Fruit fly (Drosophila melanogaster) whole organism, larva: Measurements from ENCODE around the gene frj.

Experiments
- noc ChIP-seq: fragments of 200-800 bp; sonication (Bioruptor generic); optimal IDR thresholded peaks from 3 replicates; lab custom pipeline; 2019; ENCODE audit warnings: missing biosample characterization, mild to moderate bottlenecking, missing genetic modification characterization, moderate library complexity

frj gene

DNA sequence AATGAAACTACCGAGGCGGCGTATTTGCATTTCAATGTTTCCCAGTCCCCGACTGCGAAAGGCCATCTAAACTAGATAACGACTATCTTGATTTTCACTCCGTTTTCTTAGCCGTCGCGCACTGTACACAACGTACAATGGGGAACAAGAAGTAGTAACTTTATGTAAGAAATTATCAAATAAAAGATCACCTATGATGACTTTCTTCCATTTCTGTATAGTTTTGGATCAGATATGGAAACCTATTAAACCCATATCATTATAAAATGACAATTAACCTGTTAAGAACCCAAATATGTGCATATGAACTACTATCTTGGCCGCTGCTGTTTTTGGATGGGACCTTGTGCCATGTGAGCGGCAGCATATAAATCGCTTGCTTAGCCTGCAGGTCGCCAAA lies 8.4 kb downstream of the frj start:
- no peak for TF ChIP-seq noc (tag; lab: Kevin White, UChicago)

DNA sequence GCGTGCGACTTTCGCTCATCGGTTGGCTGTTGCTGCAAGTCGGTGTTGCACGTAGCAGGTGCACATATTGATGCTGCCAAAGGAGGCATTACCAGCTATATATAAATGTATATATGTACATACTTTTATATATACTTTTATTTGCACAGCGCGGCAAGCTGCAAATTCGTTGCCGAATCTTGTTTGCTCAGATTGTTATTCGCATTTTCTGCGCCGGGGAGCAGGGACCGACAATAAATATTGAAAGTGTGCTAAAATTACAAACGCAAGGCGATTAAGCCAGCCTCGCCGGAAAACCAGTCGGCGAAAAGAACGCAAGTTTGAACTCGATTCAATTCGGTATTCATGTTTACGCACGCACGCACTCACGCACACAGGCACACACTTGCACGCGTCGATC lies 8.9 kb downstream of the frj start:
- TF ChIP-seq noc (tag; lab: Kevin White, UChicago): no peak

DNA sequence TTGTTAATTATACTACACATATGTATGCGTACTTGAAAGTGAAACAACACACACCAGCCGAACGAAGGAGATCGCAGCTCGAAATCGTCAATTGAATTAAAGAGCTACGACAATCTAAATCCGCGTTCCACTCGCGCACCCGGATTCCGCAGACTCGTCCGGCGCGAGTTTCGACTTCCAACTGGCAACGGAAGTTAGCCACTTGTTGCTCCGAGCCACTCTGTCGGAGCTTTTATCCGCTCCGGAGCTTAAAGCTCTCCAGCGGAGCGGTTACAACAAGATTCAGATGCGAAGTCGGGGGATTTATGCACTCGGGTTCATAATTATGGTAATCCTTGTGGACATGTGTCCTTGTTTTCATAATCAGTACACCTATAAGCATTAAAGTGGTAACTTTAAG lies 9.6 kb downstream of the frj start, which contains the start of gene Rchy1:
Rchy1 (minus strand) TSS at position 173 of the 400 bp plus-strand sequence.
- no peak for TF ChIP-seq noc (tag; lab: Kevin White, UChicago)

- no peak for TF ChIP-seq noc (tag; lab: Kevin White, UChicago)
Measured at dm6 chr2L:6467509-6467908, 11.7 kb downstream of the frj start, which contains the start of gene HemK1. HemK1 (minus strand) TSS chr2L:6467698.

- no peak for TF ChIP-seq noc (tag; lab: Kevin White, UChicago)
Measured at dm6 chr2L:6470100-6470644, 14.3 kb downstream of the frj start.

dm6 chr2L:6471978-6472776 lies 16.3 kb downstream of the frj start:
- peak; percentile 60 for TF ChIP-seq noc (tag; lab: Kevin White, UChicago)

DNA sequence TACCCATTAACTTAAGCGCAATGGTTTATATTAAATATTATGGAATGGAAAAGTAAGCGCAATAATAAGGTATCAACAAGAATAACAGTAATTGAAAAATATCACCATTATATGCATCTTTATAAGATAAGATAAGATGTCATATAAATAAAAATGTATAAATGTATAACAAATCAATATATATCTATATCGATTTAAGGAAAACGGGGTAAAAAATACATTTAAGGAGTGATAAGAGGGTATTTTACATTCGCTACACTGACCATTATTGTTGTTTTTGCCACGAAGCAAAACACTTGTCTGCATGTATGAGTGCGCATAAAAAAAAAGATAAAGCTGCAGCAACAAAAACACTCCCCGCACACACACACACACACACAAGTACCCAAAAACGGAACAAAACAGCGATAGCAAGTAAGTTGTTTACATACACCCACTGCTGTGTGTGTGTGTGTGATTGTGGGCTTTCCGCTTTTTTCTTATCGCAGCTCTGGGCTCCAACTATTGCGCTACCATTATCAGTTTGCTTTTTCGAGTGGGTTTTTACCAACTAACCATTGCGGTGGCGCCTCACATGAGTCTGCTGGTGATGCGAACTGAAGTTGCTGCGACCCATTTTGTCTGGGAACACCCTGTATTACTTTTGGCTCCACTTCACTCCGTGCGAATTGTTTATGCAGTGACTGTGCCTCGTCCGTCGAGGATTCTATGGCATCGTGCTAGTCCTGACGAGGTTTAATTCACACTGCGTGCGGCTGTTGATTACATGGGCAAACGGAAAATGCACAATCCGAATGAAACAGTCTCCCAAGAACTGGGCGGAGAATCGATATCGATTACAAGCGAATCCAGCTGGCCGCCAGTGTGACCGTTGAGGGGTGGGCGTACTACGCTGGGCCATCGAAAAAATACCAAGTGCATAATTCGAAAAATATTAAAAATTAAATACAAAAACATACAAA lies 17.5 kb downstream of the frj start, which contains the start of gene mmy:
mmy (minus strand) TSS at position 829 of the 962 bp plus-strand sequence.
- peak; percentile 73 for TF ChIP-seq noc (tag; lab: Kevin White, UChicago)

DNA sequence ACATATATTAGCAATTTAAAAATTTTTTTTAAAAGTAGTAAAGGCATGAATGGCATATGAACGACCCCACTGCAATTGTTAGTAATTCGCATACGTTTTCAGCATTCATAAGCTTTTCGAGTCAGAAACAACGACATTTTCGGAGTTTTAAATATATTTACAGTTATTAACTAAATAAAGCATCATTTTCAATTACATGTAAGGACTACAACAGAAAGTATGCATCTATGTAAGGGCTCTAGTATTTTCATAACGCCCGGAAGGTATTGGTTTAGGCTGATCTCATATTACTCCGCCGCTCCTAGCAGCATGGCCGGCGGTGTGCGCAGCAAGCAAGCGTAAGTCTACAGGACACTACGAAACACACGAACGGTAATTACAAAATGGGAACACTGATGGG lies 18.4 kb downstream of the frj start:
- no peak for TF ChIP-seq noc (tag; lab: Kevin White, UChicago)

dm6 chr2L:6474878-6475582 lies 19.2 kb downstream of the frj start:
- TF ChIP-seq noc (tag; lab: Kevin White, UChicago): peak; percentile 9

- no peak for TF ChIP-seq noc (tag; lab: Kevin White, UChicago)
Measured at dm6 chr2L:6476753-6477152, 20.9 kb downstream of the frj start, which contains the start of gene CG9536. CG9536 (minus strand) TSS chr2L:6476975.

DNA sequence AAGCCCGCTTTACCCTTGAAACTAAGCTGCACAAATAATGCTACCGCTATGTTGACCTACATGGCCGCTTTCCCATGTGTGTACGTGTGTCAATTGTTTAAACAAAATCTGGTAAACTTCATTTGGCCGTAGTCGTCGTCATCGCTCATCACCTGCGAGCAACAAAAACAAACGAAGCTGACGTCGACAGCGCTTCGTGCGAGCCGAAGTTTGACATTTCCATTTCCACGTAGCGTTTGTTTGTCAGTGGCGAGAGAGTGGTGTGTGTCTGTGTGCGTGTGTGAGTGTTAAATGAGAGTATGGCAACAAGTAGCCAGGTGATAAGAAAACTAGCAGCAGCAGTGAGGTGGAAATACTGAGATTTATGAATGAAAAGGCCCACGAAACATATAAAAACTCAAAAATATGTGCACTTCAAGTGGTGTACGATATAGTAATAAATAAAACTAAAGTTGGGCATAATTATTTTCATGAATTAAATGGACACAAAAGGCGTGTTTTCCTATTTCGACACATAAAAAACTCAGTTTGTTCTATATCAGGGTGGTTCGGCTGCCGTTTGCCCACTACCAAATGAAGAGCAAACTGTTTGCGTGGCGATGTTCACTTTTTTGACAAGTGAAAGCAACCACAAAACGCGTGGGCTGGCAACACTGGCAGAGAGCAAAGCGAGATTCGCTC lies 23.5 kb downstream of the frj start:
- TF ChIP-seq noc (tag; lab: Kevin White, UChicago): peak; percentile 52

- peak; percentile 50 for TF ChIP-seq noc (tag; lab: Kevin White, UChicago)
Measured at dm6 chr2L:6480212-6480994, 24.6 kb downstream of the frj start, which contains the start of the genes Sec61alpha and Daxx. Sec61alpha (minus strand) TSS chr2L:6480575. Daxx (plus strand) TSS chr2L:6480929.

dm6 chr2L:6481310-6481738 lies 25.5 kb downstream of the frj start:
- no peak for TF ChIP-seq noc (tag; lab: Kevin White, UChicago)
